Fruit fly (Drosophila melanogaster) S2 (cell line): ENCODE measurements around the gene mew.

Experiments used
- CG8478 ChIP-seq: fragments of >200 bp; optimal IDR thresholded peaks from 2 replicates; lab custom pipeline; 2018
- CTCF ChIP-seq, 2 experiments: fragments of >200 bp; optimal IDR thresholded peaks; 2 replicates each; lab custom pipeline; 2018

- TF ChIP-seq CG8478 (lab: Kevin White, UChicago) (no peak), CTCF (optimal IDR thresholded peaks at IDR 0.05; lab: Kevin White, UChicago) (no peak)
Measured at dm6 chrX:13227505-13228207, 30.6 kb downstream of the mew start.
